Worm (Caenorhabditis elegans) whole organism, L3 larva: ENCODE results near the gene F53A9.8.
"Not testable (repeated sequence)": the region's sequence is repeated elsewhere in the genome, so short reads cannot be mapped to it uniquely, and the experiment has no call there.

Source experiments
- R02D3.7 ChIP-seq: fragments of 150-350 bp; optimal IDR thresholded peaks from 2 replicates; lab custom pipeline; 2014; ENCODE audit warnings: missing biosample characterization, missing genetic modification characterization
- ZK546.5 ChIP-seq: sonication (generic microtip); optimal IDR thresholded peaks from 2 replicates; lab custom pipeline; 2017; ENCODE audit warnings: missing biosample characterization, missing genetic modification characterization
- aly-2 ChIP-seq: fragments of 150-350 bp; optimal IDR thresholded peaks from 2 replicates; lab custom pipeline; 2014; ENCODE audit warnings: missing biosample characterization, missing genetic modification characterization
- ama-1 ChIP-seq: fragments of 150-350 bp; optimal IDR thresholded peaks from 2 replicates; lab custom pipeline; 2018
- ceh-82 ChIP-seq: fragments of 150-350 bp; optimal IDR thresholded peaks from 2 replicates; lab custom pipeline; 2014; ENCODE audit warnings: missing biosample characterization, missing genetic modification characterization
- ceh-9 ChIP-seq: sonication (generic microtip); optimal IDR thresholded peaks from 2 replicates; lab custom pipeline; 2018; ENCODE audit warnings: missing biosample characterization, missing genetic modification characterization
- daf-12 ChIP-seq: fragments of 150-350 bp; optimal IDR thresholded peaks from 2 replicates; lab custom pipeline; 2014; ENCODE audit warnings: missing biosample characterization, missing genetic modification reagents, missing genetic modification characterization
- egl-27 ChIP-seq: sonication (generic microtip); optimal IDR thresholded peaks from 4 replicates; lab custom pipeline; 2017; ENCODE audit warnings: missing biosample characterization, missing genetic modification reagents, missing genetic modification characterization
- egl-5 ChIP-seq: fragments of 150-350 bp; optimal IDR thresholded peaks from 2 replicates; lab custom pipeline; 2017; ENCODE audit warnings: missing biosample characterization, missing genetic modification reagents, missing genetic modification characterization, inconsistent platforms
- elt-1 ChIP-seq: fragments of 150-350 bp; optimal IDR thresholded peaks from 2 replicates; lab custom pipeline; 2014; ENCODE audit warnings: missing biosample characterization, missing genetic modification characterization
- elt-2 ChIP-seq: sonication (generic microtip); optimal IDR thresholded peaks from 2 replicates; lab custom pipeline; 2016; ENCODE audit warnings: missing genetic modification reagents, mild to moderate bottlenecking, missing genetic modification characterization, missing compliant biosample characterization
- elt-3 ChIP-seq, 3 experiments: fragments of 150-350 bp in 1 of 3; sonication (generic microtip) in 2 of 3; optimal IDR thresholded peaks; 2 replicates in 2 of 3; 4 replicates in 1 of 3; lab custom pipeline; 2014 to 2017; ENCODE audit warnings: missing biosample characterization in 3 of 3, missing genetic modification characterization in 3 of 3
- fos-1 ChIP-seq: fragments of 150-350 bp; optimal IDR thresholded peaks from 2 replicates; lab custom pipeline; 2014; ENCODE audit warnings: missing biosample characterization, missing genetic modification characterization
- hmg-11 ChIP-seq: sonication (generic microtip); optimal IDR thresholded peaks from 2 replicates; lab custom pipeline; 2016; ENCODE audit warnings: missing genetic modification characterization, missing compliant biosample characterization
- jun-1 ChIP-seq: fragments of 150-350 bp; optimal IDR thresholded peaks from 2 replicates; lab custom pipeline; 2014; ENCODE audit warnings: missing biosample characterization, missing genetic modification reagents, missing genetic modification characterization
- lin-15B ChIP-seq: fragments of 150-350 bp; optimal IDR thresholded peaks from 2 replicates; lab custom pipeline; 2014; ENCODE audit warnings: missing biosample characterization, missing genetic modification characterization
- lin-39 ChIP-seq: fragments of 150-350 bp; optimal IDR thresholded peaks from 2 replicates; lab custom pipeline; 2018; ENCODE audit warnings: missing biosample characterization, missing genetic modification reagents, missing genetic modification characterization
- lsy-12 ChIP-seq: sonication (generic microtip); optimal IDR thresholded peaks from 2 replicates; lab custom pipeline; 2016; ENCODE audit warnings: mild to moderate bottlenecking, missing genetic modification characterization, missing compliant biosample characterization
- mdl-1 ChIP-seq: fragments of 150-350 bp; optimal IDR thresholded peaks from 2 replicates; lab custom pipeline; 2014; ENCODE audit warnings: missing biosample characterization, missing genetic modification characterization
- mml-1 ChIP-seq: fragments of 150-350 bp; sonication (generic microtip); optimal IDR thresholded peaks from 3 replicates; lab custom pipeline; 2014; ENCODE audit warnings: missing biosample characterization, missing genetic modification characterization
- nfya-1 ChIP-seq: sonication (generic microtip); optimal IDR thresholded peaks from 2 replicates; lab custom pipeline; 2017; ENCODE audit warnings: missing genetic modification characterization, mild to moderate bottlenecking, missing compliant biosample characterization, antibody characterized with exemption, moderate library complexity; ENCODE audit not compliant: insufficient read depth
- nhr-11 ChIP-seq: fragments of 150-350 bp; optimal IDR thresholded peaks from 2 replicates; lab custom pipeline; 2014; ENCODE audit warnings: missing biosample characterization, missing genetic modification characterization
- nhr-23 ChIP-seq: fragments of 150-350 bp; optimal IDR thresholded peaks from 2 replicates; lab custom pipeline; 2014; ENCODE audit warnings: missing biosample characterization, missing genetic modification reagents, missing genetic modification characterization
- nhr-25 ChIP-seq: sonication (generic microtip); optimal IDR thresholded peaks from 2 replicates; lab custom pipeline; 2017; ENCODE audit warnings: missing biosample characterization, missing genetic modification characterization
- nhr-28 ChIP-seq: fragments of 150-350 bp; optimal IDR thresholded peaks from 2 replicates; lab custom pipeline; 2014; ENCODE audit warnings: missing biosample characterization, missing genetic modification characterization
- nhr-43 ChIP-seq: sonication (generic microtip); optimal IDR thresholded peaks from 2 replicates; lab custom pipeline; 2016; ENCODE audit warnings: mild to moderate bottlenecking, missing genetic modification characterization, missing compliant biosample characterization; ENCODE audit not compliant: poor library complexity, severe bottlenecking
- nhr-67 ChIP-seq: fragments of 150-350 bp; optimal IDR thresholded peaks from 2 replicates; lab custom pipeline; 2014; ENCODE audit warnings: missing biosample characterization, missing genetic modification characterization
- nhr-77 ChIP-seq: fragments of 150-350 bp; optimal IDR thresholded peaks from 2 replicates; lab custom pipeline; 2014; ENCODE audit warnings: missing biosample characterization, missing genetic modification characterization
- pha-4 ChIP-seq: fragments of 150-350 bp; optimal IDR thresholded peaks from 2 replicates; lab custom pipeline; 2014; ENCODE audit warnings: missing biosample characterization, missing genetic modification reagents, missing genetic modification characterization
- pqm-1 ChIP-seq: fragments of 150-350 bp; optimal IDR thresholded peaks from 2 replicates; lab custom pipeline; 2017; ENCODE audit warnings: missing biosample characterization, missing genetic modification characterization, inconsistent platforms
- sea-2 ChIP-seq: fragments of 150-350 bp; sonication (generic microtip); optimal IDR thresholded peaks from 4 replicates; lab custom pipeline; 2014; ENCODE audit warnings: missing biosample characterization, missing genetic modification reagents, missing genetic modification characterization
- skn-1 ChIP-seq: fragments of 150-350 bp; optimal IDR thresholded peaks from 2 replicates; lab custom pipeline; 2014; ENCODE audit warnings: missing biosample characterization, missing genetic modification characterization
- snpc-4 ChIP-seq: fragments of 150-350 bp; optimal IDR thresholded peaks from 2 replicates; lab custom pipeline; 2014; ENCODE audit warnings: missing biosample characterization, missing genetic modification characterization
- tbx-2 ChIP-seq: sonication (generic microtip); optimal IDR thresholded peaks from 2 replicates; lab custom pipeline; 2016; ENCODE audit warnings: mild to moderate bottlenecking, missing genetic modification characterization, missing compliant biosample characterization
- unc-39 ChIP-seq: sonication (generic microtip); optimal IDR thresholded peaks from 4 replicates; lab custom pipeline; 2017; ENCODE audit warnings: missing biosample characterization, missing genetic modification characterization
- unc-62 ChIP-seq: fragments of 150-350 bp; sonication (generic microtip); optimal IDR thresholded peaks from 4 replicates; lab custom pipeline; 2014; ENCODE audit warnings: missing biosample characterization, missing genetic modification reagents, missing genetic modification characterization
- ztf-11 ChIP-seq: fragments of 150-350 bp; optimal IDR thresholded peaks from 2 replicates; lab custom pipeline; 2014; ENCODE audit warnings: missing biosample characterization, missing genetic modification characterization

Gene F53A9.8

ce11 chrX:8737801-8738200, 19.1 kb upstream of the F53A9.8 start:
- TF ChIP-seq unc-62 (GFP tag; lab: Kevin White, UChicago) (no peak), nhr-77 (tag; lab: Kevin White, UChicago) (no peak), nhr-28 (tag; lab: Kevin White, UChicago) (no peak), nhr-11 (tag; lab: Kevin White, UChicago) (no peak), pha-4 (tag; lab: Kevin White, UChicago) (no peak)

ce11 chrX:8736965-8737464, 18.3 kb upstream of the F53A9.8 start, which contains the start of gene M02D8.3:
Gene M02D8.3 (minus strand): TSS chrX:8737015.
- TF ChIP-seq mdl-1: no peak
- TF ChIP-seq tbx-2: no peak
- no peak for TF ChIP-seq sea-2 (GFP tag; lab: Kevin White, UChicago)
- no peak for TF ChIP-seq nhr-11 (tag; lab: Kevin White, UChicago)
- TF ChIP-seq egl-27 (tag; lab: Kevin White, UChicago): no peak
- no peak for TF ChIP-seq ZK546.5 (tag; lab: Kevin White, UChicago)
- peak; percentile 87 for TF ChIP-seq nhr-23
- TF ChIP-seq egl-5 (tag; lab: Kevin White, UChicago): peak; percentile 17
- no peak for TF ChIP-seq ama-1 (lab: Kevin White, UChicago)
- TF ChIP-seq unc-39 (tag; lab: Kevin White, UChicago): no peak
- TF ChIP-seq snpc-4 (tag; lab: Kevin White, UChicago): peak; percentile 38
- TF ChIP-seq lsy-12 (tag; lab: Kevin White, UChicago): no peak
- TF ChIP-seq nhr-67: no peak
- TF ChIP-seq daf-12 (tag; lab: Kevin White, UChicago): no peak
- no peak for TF ChIP-seq nhr-77 (tag; lab: Kevin White, UChicago)
- peak; percentile 83 for TF ChIP-seq nhr-25
- TF ChIP-seq nhr-28 (tag; lab: Kevin White, UChicago): no peak
- no peak for TF ChIP-seq fos-1 (tag; lab: Kevin White, UChicago)
- TF ChIP-seq ceh-9 (tag; lab: Kevin White, UChicago): no peak
- TF ChIP-seq elt-1 (tag; lab: Kevin White, UChicago): no peak
- TF ChIP-seq nfya-1 (tag; lab: Kevin White, UChicago): peak; percentile 50
- TF ChIP-seq elt-2 (tag; lab: Kevin White, UChicago): peak; percentile 8
- no peak for TF ChIP-seq jun-1
- no peak for TF ChIP-seq aly-2
- no peak for TF ChIP-seq ztf-11 (tag; lab: Kevin White, UChicago)
- no peak for TF ChIP-seq R02D3.7 (tag; lab: Kevin White, UChicago)
- no peak for TF ChIP-seq ceh-82 (tag; lab: Kevin White, UChicago)
- TF ChIP-seq elt-3 (tag; optimal IDR thresholded peaks at IDR 0.05; lab: Kevin White, UChicago): no peak
- TF ChIP-seq nhr-43: no peak
- peak; percentile 37 for TF ChIP-seq hmg-11
- TF ChIP-seq mml-1 (tag; lab: Kevin White, UChicago): no peak
- TF ChIP-seq skn-1 (tag; lab: Kevin White, UChicago): peak; percentile 20
- TF ChIP-seq lin-15B (tag; lab: Kevin White, UChicago): peak; percentile 22
- TF ChIP-seq pha-4 (tag; lab: Kevin White, UChicago): peak; percentile 88
- TF ChIP-seq, all 47 proteins: peak for 10

- not testable (repeated sequence) for TF ChIP-seq ama-1 (lab: Kevin White, UChicago); jun-1; pqm-1 (tag; lab: Kevin White, UChicago)
These were observed 13.1 kb upstream of the F53A9.8 start, which contains the start of gene M02D8.6 for ce11 chrX:8731822-8732221. Gene M02D8.6 (minus strand): TSS chrX:8731922.

ce11 chrX:8727306-8727705, 8.6 kb upstream of the F53A9.8 start, which contains the start of gene EGAP4.1:
Gene EGAP4.1 (minus strand): TSS chrX:8727406.
- TF ChIP-seq ceh-82 (tag; lab: Kevin White, UChicago) (no peak), lin-39 (peak; percentile 55)
